Comparison of ENCODE assay signal across 1 fruit fly cellular context in genomic region chr3L:16615132-16615709, dm6.
A peak's percentile ranks its signal among the peaks of the same experiment; 100 is the strongest.
TF ChIP-seq lines count a peak whose summit lies in the region.

Mo25 (minus strand) TSS chr3L:16615472.

TF ChIP-seq in whole organism, embryonic, 481 proteins besides CTCF, POLR2A, EP300 and RAD21 (continued from another document and continues in another):
- TF ChIP-seq bsh (GFP tag; optimal IDR thresholded peaks at IDR 0.05; lab: Kevin White, UChicago) (peak in 1 of 2 experiments; percentile 18), CG3163 (GFP tag; optimal IDR thresholded peaks at IDR 0.05; lab: Kevin White, UChicago) (no peak), CG6683 (GFP tag; optimal IDR thresholded peaks at IDR 0.05; lab: Kevin White, UChicago) (no peak), HmgD (GFP tag; optimal IDR thresholded peaks at IDR 0.05; lab: Kevin White, UChicago) (no peak), mam (GFP tag; optimal IDR thresholded peaks at IDR 0.05; lab: Kevin White, UChicago) (peak; percentile 7), CG2116 (GFP tag; optimal IDR thresholded peaks at IDR 0.05; lab: Kevin White, UChicago) (peak; percentile 84), chn (GFP tag; optimal IDR thresholded peaks at IDR 0.05; lab: Kevin White, UChicago) (peak; percentile 20), CG1602 (GFP tag; optimal IDR thresholded peaks at IDR 0.05; lab: Kevin White, UChicago) (no peak), Abd-B (GFP tag; optimal IDR thresholded peaks at IDR 0.05; lab: Kevin White, UChicago) (peak; percentile 7), CG18011 (GFP tag; optimal IDR thresholded peaks at IDR 0.05; lab: Kevin White, UChicago) (no peak), CG7987 (GFP tag; optimal IDR thresholded peaks at IDR 0.05; lab: Kevin White, UChicago) (no peak), CG12155 (GFP tag; optimal IDR thresholded peaks at IDR 0.05; lab: Kevin White, UChicago) (peak; percentile 46), CG9817 (tag; optimal IDR thresholded peaks at IDR 0.05; lab: Kevin White, UChicago) (peak; percentile 23), Dfd (GFP tag; optimal IDR thresholded peaks at IDR 0.05; lab: Kevin White, UChicago) (no peak), mirr (GFP tag; optimal IDR thresholded peaks at IDR 0.05; lab: Kevin White, UChicago) (no peak), Med (GFP tag; lab: Kevin White, UChicago) (peak; percentile 92), Hr51 (GFP tag; optimal IDR thresholded peaks at IDR 0.05; lab: Kevin White, UChicago) (no peak), cad (GFP tag; optimal IDR thresholded peaks at IDR 0.05; lab: Kevin White, UChicago) (no peak), Stat92E (GFP tag; optimal IDR thresholded peaks at IDR 0.05; lab: Kevin White, UChicago) (no peak), salm (tag; optimal IDR thresholded peaks at IDR 0.05; lab: Kevin White, UChicago) (no peak), Fer3 (tag; optimal IDR thresholded peaks at IDR 0.05; lab: Kevin White, UChicago) (peak; percentile 58), Xbp1 (GFP tag; optimal IDR thresholded peaks at IDR 0.05; lab: Kevin White, UChicago) (peak; percentile 53), Hr39 (optimal IDR thresholded peaks at IDR 0.05; lab: Kevin White, UChicago) (no peak), crp (GFP tag; optimal IDR thresholded peaks at IDR 0.05; lab: Kevin White, UChicago) (no peak), D19A (tag; optimal IDR thresholded peaks at IDR 0.05; lab: Kevin White, UChicago) (peak; percentile 34), CG9932 (GFP tag; IDR thresholded peaks at IDR 0.05; lab: Robert Waterston, UW) (peak; percentile 77), CG12219 (GFP tag; optimal IDR thresholded peaks at IDR 0.05; lab: Kevin White, UChicago) (no peak), gro (GFP tag; optimal IDR thresholded peaks at IDR 0.05; lab: Kevin White, UChicago) (no peak), BtbVII (GFP tag; optimal IDR thresholded peaks at IDR 0.05; lab: Kevin White, UChicago) (peak; percentile 29), zfh1 (GFP tag; IDR thresholded peaks at IDR 0.05; lab: Robert Waterston, UW) (no peak), CG1603 (tag; optimal IDR thresholded peaks at IDR 0.05; lab: Kevin White, UChicago) (peak; percentile 49), MBD-R2 (GFP tag; IDR thresholded peaks at IDR 0.05; lab: Robert Waterston, UW) (peak; percentile 86), Kr (GFP tag; optimal IDR thresholded peaks at IDR 0.05; lab: Kevin White, UChicago) (no peak), CG32532 (GFP tag; IDR thresholded peaks at IDR 0.05; lab: Robert Waterston, UW) (peak; percentile 52), CG9727 (GFP tag; optimal IDR thresholded peaks at IDR 0.05; lab: Kevin White, UChicago) (no peak), CG6791 (GFP tag; IDR thresholded peaks at IDR 0.05; lab: Robert Waterston, UW; ENCODE audit: partially characterized antibody) (peak; percentile 76), CG15601 (tag; optimal IDR thresholded peaks at IDR 0.05; lab: Kevin White, UChicago) (peak; percentile 60), Hr78 (GFP tag; optimal IDR thresholded peaks at IDR 0.05; lab: Kevin White, UChicago) (no peak), Ada2b (GFP tag; IDR thresholded peaks at IDR 0.05; lab: Robert Waterston, UW) (no peak), lov (optimal IDR thresholded peaks at IDR 0.05; lab: Kevin White, UChicago) (no peak), lov (GFP tag; IDR thresholded peaks at IDR 0.05; lab: Robert Waterston, UW) (no peak), CG17612 (GFP tag; IDR thresholded peaks at IDR 0.05; lab: Robert Waterston, UW) (no peak), Jarid2 (GFP tag; optimal IDR thresholded peaks at IDR 0.05; lab: Kevin White, UChicago) (no peak), grau (tag; optimal IDR thresholded peaks at IDR 0.05; lab: Kevin White, UChicago) (peak; percentile 50), repo (GFP tag; optimal IDR thresholded peaks at IDR 0.05; lab: Kevin White, UChicago) (no peak), CG7556 (GFP tag; optimal IDR thresholded peaks at IDR 0.05; lab: Kevin White, UChicago) (peak; percentile 29), E2f1 (GFP tag; IDR thresholded peaks at IDR 0.05; lab: Robert Waterston, UW) (0 out of 2 replicates have a peak, but pooled peaks have one; percentile 16), Optix (GFP tag; IDR thresholded peaks at IDR 0.05; lab: Robert Waterston, UW) (no peak), pb (GFP tag; optimal IDR thresholded peaks at IDR 0.05; lab: Kevin White, UChicago) (no peak), CG31365 (tag; optimal IDR thresholded peaks at IDR 0.05; lab: Kevin White, UChicago) (no peak), HLH4C (GFP tag; IDR thresholded peaks at IDR 0.05; lab: Robert Waterston, UW; ENCODE audit: partially characterized antibody) (peak; percentile 66; the same call in 2 of the 3 replicates), CG16863 (GFP tag; optimal IDR thresholded peaks at IDR 0.05; lab: Kevin White, UChicago) (no peak), CG10979 (tag; optimal IDR thresholded peaks at IDR 0.05; lab: Kevin White, UChicago) (peak; percentile 19), bbx (GFP tag; IDR thresholded peaks at IDR 0.05; lab: Robert Waterston, UW; ENCODE audit: partially characterized antibody) (peak; percentile 79), zfh2 (GFP tag; optimal IDR thresholded peaks at IDR 0.05; lab: Kevin White, UChicago) (peak; percentile 35), psq (GFP tag; optimal IDR thresholded peaks at IDR 0.05; lab: Kevin White, UChicago) (no peak), CG31224 (GFP tag; IDR thresholded peaks at IDR 0.05; lab: Robert Waterston, UW) (0 out of 2 replicates have a peak, but pooled peaks have one; percentile 17), ATbp (GFP tag; optimal IDR thresholded peaks at IDR 0.05; lab: Kevin White, UChicago) (no peak), H2.0 (GFP tag; IDR thresholded peaks at IDR 0.05; lab: Robert Waterston, UW) (no peak), chinmo (GFP tag; IDR thresholded peaks at IDR 0.05; lab: Robert Waterston, UW; ENCODE audit: partially characterized antibody) (no peak), hb (GFP tag; IDR thresholded peaks at IDR 0.05; lab: Robert Waterston, UW; ENCODE audit: partially characterized antibody) (no peak; the same call in 2 of the 3 replicates), Lpt (GFP tag; optimal IDR thresholded peaks at IDR 0.05; lab: Kevin White, UChicago) (no peak), gem (tag; optimal IDR thresholded peaks at IDR 0.05; lab: Kevin White, UChicago) (peak; percentile 45), CG6765 (GFP tag; optimal IDR thresholded peaks at IDR 0.05; lab: Kevin White, UChicago) (no peak), Opbp (GFP tag; IDR thresholded peaks at IDR 0.05; lab: Robert Waterston, UW; ENCODE audit: partially characterized antibody) (peak; percentile 81), CG12104 (GFP tag; optimal IDR thresholded peaks at IDR 0.05; lab: Kevin White, UChicago) (no peak), CG6272 (GFP tag; IDR thresholded peaks at IDR 0.05; lab: Robert Waterston, UW) (peak; percentile 26; the same call in 1 of the 2 replicates), ssp (GFP tag; IDR thresholded peaks at IDR 0.05; lab: Robert Waterston, UW) (peak; percentile 29; the same call in 1 of the 2 replicates), tap (tag; optimal IDR thresholded peaks at IDR 0.05; lab: Kevin White, UChicago) (peak; percentile 33), CG13287 (GFP tag; IDR thresholded peaks at IDR 0.05; lab: Robert Waterston, UW; ENCODE audit: partially characterized antibody) (peak; percentile 86), sens (GFP tag; lab: Kevin White, UChicago) (peak; percentile 2), CG12071 (GFP tag; optimal IDR thresholded peaks at IDR 0.05; lab: Kevin White, UChicago) (no peak), HHEX (GFP tag; optimal IDR thresholded peaks at IDR 0.05; lab: Kevin White, UChicago) (no peak), emc (GFP tag; optimal IDR thresholded peaks at IDR 0.05; lab: Kevin White, UChicago) (no peak), CG43689 (GFP tag; IDR thresholded peaks at IDR 0.05; lab: Robert Waterston, UW) (no peak), Scr (GFP tag; IDR thresholded peaks at IDR 0.05; lab: Robert Waterston, UW; ENCODE audit: partially characterized antibody) (peak; percentile 72), p53 (GFP tag; optimal IDR thresholded peaks at IDR 0.05; lab: Kevin White, UChicago) (no peak), CG7963 (GFP tag; IDR thresholded peaks at IDR 0.05; lab: Robert Waterston, UW; ENCODE audit: partially characterized antibody) (peak; percentile 60; the same call in 1 of the 3 replicates), sna (GFP tag; IDR thresholded peaks at IDR 0.05; lab: Robert Waterston, UW; ENCODE audit: partially characterized antibody) (peak; percentile 64), CG16815 (GFP tag; optimal IDR thresholded peaks at IDR 0.05; lab: Kevin White, UChicago) (no peak), Rfx (GFP tag; IDR thresholded peaks at IDR 0.05; lab: Robert Waterston, UW) (peak; percentile 77), tna (GFP tag; IDR thresholded peaks at IDR 0.05; lab: Robert Waterston, UW; ENCODE audit: partially characterized antibody) (peak; percentile 55), PHDP (tag; optimal IDR thresholded peaks at IDR 0.05; lab: Kevin White, UChicago) (peak; percentile 35), dimm (GFP tag; IDR thresholded peaks at IDR 0.05; lab: Robert Waterston, UW) (no peak), CG18619 (GFP tag; optimal IDR thresholded peaks at IDR 0.05; lab: Kevin White, UChicago) (no peak), CG1832 (GFP tag; optimal IDR thresholded peaks at IDR 0.05; lab: Kevin White, UChicago) (no peak), CG2199 (GFP tag; IDR thresholded peaks at IDR 0.05; lab: Robert Waterston, UW) (no peak), CG11456 (GFP tag; IDR thresholded peaks at IDR 0.05; lab: Robert Waterston, UW) (no peak), CG15011 (GFP tag; optimal IDR thresholded peaks at IDR 0.05; lab: Kevin White, UChicago) (no peak), sob (GFP tag; IDR thresholded peaks at IDR 0.05; lab: Robert Waterston, UW) (peak; percentile 67), CoRest (tag; optimal IDR thresholded peaks at IDR 0.05; lab: Kevin White, UChicago) (peak; percentile 36), CG34376 (GFP tag; optimal IDR thresholded peaks at IDR 0.05; lab: Kevin White, UChicago) (peak; percentile 18), CG10462 (GFP tag; optimal IDR thresholded peaks at IDR 0.05; lab: Kevin White, UChicago) (no peak), CG11695 (GFP tag; IDR thresholded peaks at IDR 0.05; lab: Robert Waterston, UW) (no peak), Dek (tag; optimal IDR thresholded peaks at IDR 0.05; lab: Kevin White, UChicago) (peak; percentile 43), MTF-1 (GFP tag; optimal IDR thresholded peaks at IDR 0.05; lab: Kevin White, UChicago; ENCODE audit: borderline replicate concordance) (no peak), CG6654 (GFP tag; optimal IDR thresholded peaks at IDR 0.05; lab: Kevin White, UChicago) (no peak), Deaf1 (tag; optimal IDR thresholded peaks at IDR 0.05; lab: Kevin White, UChicago) (peak; percentile 17), vfl (GFP tag; optimal IDR thresholded peaks at IDR 0.05; lab: Kevin White, UChicago) (peak; percentile 32), CG15479 (GFP tag; optimal IDR thresholded peaks at IDR 0.05; lab: Kevin White, UChicago) (no peak), CG17385 (GFP tag; optimal IDR thresholded peaks at IDR 0.05; lab: Kevin White, UChicago) (peak; percentile 44), otp (GFP tag; IDR thresholded peaks at IDR 0.05; lab: Robert Waterston, UW) (0 out of 3 replicates have a peak, but pooled peaks have one; percentile 33), lmd (GFP tag; IDR thresholded peaks at IDR 0.05; lab: Robert Waterston, UW) (no peak; the same call in 1 of the 2 replicates), CG8290 (GFP tag; optimal IDR thresholded peaks at IDR 0.05; lab: Kevin White, UChicago) (no peak), CG8290 (tag; optimal IDR thresholded peaks at IDR 0.05; lab: Kevin White, UChicago) (no peak), CG10209 (GFP tag; optimal IDR thresholded peaks at IDR 0.05; lab: Kevin White, UChicago) (peak; percentile 3), fru (optimal IDR thresholded peaks at IDR 0.05; lab: Kevin White, UChicago) (no peak), fd3F (GFP tag; optimal IDR thresholded peaks at IDR 0.05; lab: Kevin White, UChicago) (peak; percentile 28), CG12299 (tag; optimal IDR thresholded peaks at IDR 0.05; lab: Kevin White, UChicago) (peak; percentile 11), ci (GFP tag; IDR thresholded peaks at IDR 0.05; lab: Robert Waterston, UW) (peak; percentile 54; the same call in 2 of the 3 replicates), CG7745 (tag; optimal IDR thresholded peaks at IDR 0.05; lab: Kevin White, UChicago) (no peak), CG4360 (GFP tag; IDR thresholded peaks at IDR 0.05; lab: Robert Waterston, UW) (no peak), bowl (GFP tag; IDR thresholded peaks at IDR 0.05; lab: Robert Waterston, UW) (no peak), CG7928 (GFP tag; optimal IDR thresholded peaks at IDR 0.05; lab: Kevin White, UChicago) (peak; percentile 93), CG10321 (GFP tag; IDR thresholded peaks at IDR 0.05; lab: Robert Waterston, UW) (no peak; the same call in 1 of the 2 replicates), Max (GFP tag; optimal IDR thresholded peaks at IDR 0.05; lab: Kevin White, UChicago) (peak; percentile 38), CG4820 (GFP tag; optimal IDR thresholded peaks at IDR 0.05; lab: Kevin White, UChicago) (peak; percentile 14), dati (GFP tag; IDR thresholded peaks at IDR 0.05; lab: Robert Waterston, UW) (no peak), cwo (GFP tag; optimal IDR thresholded peaks at IDR 0.05; lab: Kevin White, UChicago) (no peak), Nf-YC (tag; optimal IDR thresholded peaks at IDR 0.05; lab: Kevin White, UChicago) (peak; percentile 59), CG18764 (GFP tag; optimal IDR thresholded peaks at IDR 0.05; lab: Kevin White, UChicago) (peak; percentile 20), CG16813 (GFP tag; IDR thresholded peaks at IDR 0.05; lab: Robert Waterston, UW; ENCODE audit: partially characterized antibody) (peak; percentile 69), CG30020 (tag; optimal IDR thresholded peaks at IDR 0.05; lab: Kevin White, UChicago) (peak; percentile 52), CG42726 (GFP tag; IDR thresholded peaks at IDR 0.05; lab: Robert Waterston, UW; ENCODE audit: partially characterized antibody) (peak; percentile 47; the same call in 1 of the 2 replicates), ERR (GFP tag; optimal IDR thresholded peaks at IDR 0.05; lab: Kevin White, UChicago) (peak; percentile 3), cg (GFP tag; optimal IDR thresholded peaks at IDR 0.05; lab: Kevin White, UChicago) (no peak), C15 (GFP tag; IDR thresholded peaks at IDR 0.05; lab: Robert Waterston, UW) (no peak), Bdp1 (GFP tag; optimal IDR thresholded peaks at IDR 0.05; lab: Kevin White, UChicago) (peak; percentile 29), CG13894 (tag; optimal IDR thresholded peaks at IDR 0.05; lab: Kevin White, UChicago) (peak; percentile 40), CG8924 (tag; optimal IDR thresholded peaks at IDR 0.05; lab: Kevin White, UChicago) (peak; percentile 51), knrl (GFP tag; IDR thresholded peaks at IDR 0.05; lab: Robert Waterston, UW; ENCODE audit: partially characterized antibody) (peak; percentile 74), CG1647 (GFP tag; optimal IDR thresholded peaks at IDR 0.05; lab: Kevin White, UChicago) (peak; percentile 12)
